Fruit fly (Drosophila melanogaster): ENCODE data around the gene Cpr97Ea.

Cpr97Ea gene

dm6 chr3R:27087549-27087948 is at the start of gene Cpr97Ea:
TSS of gene Cpr97Ea (minus strand) at chr3R:27087778.
- TF ChIP-seq OdsH (GFP tag; optimal IDR thresholded peaks at IDR 0.05) (no peak), br (GFP tag; optimal IDR thresholded peaks at IDR 0.05) (no peak), fru (GFP tag; optimal IDR thresholded peaks at IDR 0.05) (no peak), dmrt93B (GFP tag; optimal IDR thresholded peaks at IDR 0.05) (no peak), Vsx2 (GFP tag; optimal IDR thresholded peaks at IDR 0.05; ENCODE audit: partially characterized antibody) (no peak), GATAd (GFP tag; optimal IDR thresholded peaks at IDR 0.05) (no peak), Dfd (GFP tag; optimal IDR thresholded peaks at IDR 0.05) (no peak), Rel (GFP tag; optimal IDR thresholded peaks at IDR 0.05) (no peak), Rel (tag; optimal IDR thresholded peaks at IDR 0.05) (no peak)

- peak in 1 of 2 experiments; percentile 27 for TF ChIP-seq foxo (GFP tag; optimal IDR thresholded peaks at IDR 0.05)
- no peak for TF ChIP-seq Jra (GFP tag; optimal IDR thresholded peaks at IDR 0.05)
- peak; percentile 11 for TF ChIP-seq dmrt93B (GFP tag; optimal IDR thresholded peaks at IDR 0.05)
- no peak for TF ChIP-seq CrebA (GFP tag; optimal IDR thresholded peaks at IDR 0.05; ENCODE audit: borderline replicate concordance)
- peak; percentile 26 for TF ChIP-seq Sp1 (GFP tag; optimal IDR thresholded peaks at IDR 0.05)
- peak; percentile 62 for TF ChIP-seq OdsH (GFP tag; optimal IDR thresholded peaks at IDR 0.05)
- TF ChIP-seq N (GFP tag; optimal IDR thresholded peaks at IDR 0.05) = no peak
- no peak for TF ChIP-seq Abd-B (GFP tag; optimal IDR thresholded peaks at IDR 0.05)
- no peak for TF ChIP-seq usp (GFP tag; optimal IDR thresholded peaks at IDR 0.05)
- no peak for TF ChIP-seq brk (GFP tag; optimal IDR thresholded peaks at IDR 0.05)
- TF ChIP-seq br (GFP tag; optimal IDR thresholded peaks at IDR 0.05) = peak; percentile 51
- peak; percentile 38 for TF ChIP-seq fru (GFP tag; optimal IDR thresholded peaks at IDR 0.05)
- no peak for TF ChIP-seq GATAd (GFP tag; optimal IDR thresholded peaks at IDR 0.05)
- no peak for TF ChIP-seq tai (GFP tag; optimal IDR thresholded peaks at IDR 0.05)
- TF ChIP-seq sv (GFP tag; optimal IDR thresholded peaks at IDR 0.05) = no peak
- TF ChIP-seq sage (GFP tag; optimal IDR thresholded peaks at IDR 0.05) = no peak
- no peak for TF ChIP-seq dsf (GFP tag; optimal IDR thresholded peaks at IDR 0.05; ENCODE audit: borderline replicate concordance)
- no peak for TF ChIP-seq CG32264 (GFP tag; optimal IDR thresholded peaks at IDR 0.05)
- TF ChIP-seq woc (GFP tag; optimal IDR thresholded peaks at IDR 0.05) = no peak
- TF ChIP-seq lola (GFP tag; optimal IDR thresholded peaks at IDR 0.05) = no peak
- peak; percentile 37 for TF ChIP-seq Hnf4 (GFP tag; optimal IDR thresholded peaks at IDR 0.05)
- peak; percentile 4 for TF ChIP-seq ey (GFP tag; optimal IDR thresholded peaks at IDR 0.05)
- TF ChIP-seq psq (GFP tag; optimal IDR thresholded peaks at IDR 0.05) = peak; percentile 30
- peak; percentile 55 for TF ChIP-seq rgr (GFP tag; optimal IDR thresholded peaks at IDR 0.05)
- TF ChIP-seq h (GFP tag; optimal IDR thresholded peaks at IDR 0.05) = peak; percentile 36
These were observed 48.4 kb upstream of the Cpr97Ea start for dm6 chr3R:27135692-27136641.

dm6 chr3R:27134728-27135361 is 47.3 kb upstream of the Cpr97Ea start:
- no peak for TF ChIP-seq HLH106 (tag; optimal IDR thresholded peaks at IDR 0.05)

dm6 chr3R:27133992-27134391 is 46.4 kb upstream of the Cpr97Ea start:
- TF ChIP-seq Vsx2 (GFP tag; optimal IDR thresholded peaks at IDR 0.05; ENCODE audit: partially characterized antibody) (no peak), fru (GFP tag; optimal IDR thresholded peaks at IDR 0.05) (no peak), Myc (optimal IDR thresholded peaks at IDR 0.05) (no peak), psq (GFP tag; optimal IDR thresholded peaks at IDR 0.05) (no peak), foxo (GFP tag; optimal IDR thresholded peaks at IDR 0.05) (no peak), tai (GFP tag; optimal IDR thresholded peaks at IDR 0.05) (no peak), br (GFP tag; optimal IDR thresholded peaks at IDR 0.05) (no peak), ey (GFP tag; optimal IDR thresholded peaks at IDR 0.05) (no peak), jim (GFP tag; optimal IDR thresholded peaks at IDR 0.05) (no peak), brk (GFP tag; optimal IDR thresholded peaks at IDR 0.05) (no peak), dsf (GFP tag; optimal IDR thresholded peaks at IDR 0.05; ENCODE audit: borderline replicate concordance) (no peak), lola (GFP tag; optimal IDR thresholded peaks at IDR 0.05) (no peak), Dfd (GFP tag; optimal IDR thresholded peaks at IDR 0.05) (no peak), dl (GFP tag; optimal IDR thresholded peaks at IDR 0.05; ENCODE audit: insufficient read depth in 1 of 2, partially characterized antibody in 2 of 2) (no peak), CG9705 (GFP tag; optimal IDR thresholded peaks at IDR 0.05) (no peak), Sp1 (GFP tag; optimal IDR thresholded peaks at IDR 0.05) (no peak), h (GFP tag; optimal IDR thresholded peaks at IDR 0.05) (no peak), GATAd (GFP tag; optimal IDR thresholded peaks at IDR 0.05) (no peak), Hnf4 (GFP tag; optimal IDR thresholded peaks at IDR 0.05) (no peak), CrebA (GFP tag; optimal IDR thresholded peaks at IDR 0.05; ENCODE audit: borderline replicate concordance) (no peak)

Data from whole organism, wandering third instar larva.